Fruit fly (Drosophila melanogaster) whole organism, prepupa: ENCODE results near the gene slf.
A peak's percentile ranks its signal among the peaks of the same experiment; 100 is the strongest.

Source experiments
- Blimp-1 ChIP-seq: fragments of 200-800 bp; sonication (Bioruptor generic); optimal IDR thresholded peaks from 3 replicates; lab custom pipeline; 2017; ENCODE audit warnings: missing biosample characterization, missing genetic modification characterization, mild to moderate bottlenecking, moderate library complexity, missing genetic modification reagents
- CG10631 ChIP-seq: fragments of 200-800 bp; sonication (Bioruptor generic); optimal IDR thresholded peaks from 2 replicates; lab custom pipeline; 2016; ENCODE audit warnings: missing biosample characterization, missing genetic modification characterization
- CG10669 ChIP-seq: fragments of 200-800 bp; sonication (Bioruptor generic); optimal IDR thresholded peaks from 3 replicates; lab custom pipeline; 2018; ENCODE audit warnings: missing biosample characterization, mild to moderate bottlenecking, missing genetic modification characterization, moderate library complexity
- CG11294 ChIP-seq: fragments of 200-800 bp; sonication (Bioruptor generic); IDR thresholded peaks from 2 replicates; pipeline ENCODE4 v1.3.6; 2022; ENCODE audit warnings: missing biosample characterization, missing genetic modification characterization
- CG11762 ChIP-seq: fragments of 200-800 bp; sonication (Bioruptor generic); optimal IDR thresholded peaks from 3 replicates; lab custom pipeline; 2016; ENCODE audit warnings: missing biosample characterization, missing genetic modification characterization; ENCODE audit not compliant: insufficient read depth
- CG11902 ChIP-seq: fragments of 200-800 bp; sonication (Bioruptor generic); optimal IDR thresholded peaks from 3 replicates; lab custom pipeline; 2016; ENCODE audit warnings: missing biosample characterization, missing genetic modification characterization
- CG15336 ChIP-seq: fragments of 200-800 bp; sonication (Bioruptor generic); IDR thresholded peaks from 2 replicates; pipeline ENCODE4 v1.3.6; 2022; ENCODE audit warnings: missing biosample characterization, missing genetic modification characterization
- CG1621 ChIP-seq: fragments of 200-800 bp; sonication (Bioruptor generic); optimal IDR thresholded peaks from 3 replicates; lab custom pipeline; 2018; ENCODE audit warnings: missing biosample characterization, mild to moderate bottlenecking, missing genetic modification characterization
- CG16779 ChIP-seq: fragments of 200-800 bp; sonication (Bioruptor generic); optimal IDR thresholded peaks from 3 replicates; lab custom pipeline; 2017; ENCODE audit warnings: missing biosample characterization, mild to moderate bottlenecking, missing genetic modification characterization
- CG3032 ChIP-seq: fragments of 200-800 bp; optimal IDR thresholded peaks from 2 replicates; lab custom pipeline; 2019; ENCODE audit warnings: missing biosample characterization, mild to moderate bottlenecking, missing genetic modification characterization, moderate library complexity
- CG31627 ChIP-seq: fragments of 200-800 bp; sonication (Bioruptor generic); optimal IDR thresholded peaks from 3 replicates; lab custom pipeline; 2016; ENCODE audit warnings: missing biosample characterization, missing genetic modification characterization
- CG32006 ChIP-seq: fragments of 200-800 bp; sonication (Bioruptor generic); optimal IDR thresholded peaks from 3 replicates; lab custom pipeline; 2017; ENCODE audit warnings: missing biosample characterization, mild to moderate bottlenecking, missing genetic modification characterization
- CG34406 ChIP-seq: fragments of 200-800 bp; sonication (Bioruptor generic); optimal IDR thresholded peaks from 3 replicates; lab custom pipeline; 2016; ENCODE audit warnings: missing biosample characterization, missing genetic modification characterization
- CG3919 ChIP-seq: fragments of 200-800 bp; sonication (Bioruptor generic); optimal IDR thresholded peaks from 3 replicates; lab custom pipeline; 2016; ENCODE audit warnings: missing biosample characterization, missing genetic modification characterization
- CG6163 ChIP-seq: fragments of 200-800 bp; sonication (Bioruptor generic); IDR thresholded peaks from 3 replicates; pipeline ENCODE4 v1.3.6; 2022; ENCODE audit warnings: missing biosample characterization, missing genetic modification characterization
- CG6276 ChIP-seq: fragments of 200-800 bp; sonication (Bioruptor generic); optimal IDR thresholded peaks from 2 replicates; lab custom pipeline; 2017; ENCODE audit warnings: missing biosample characterization, mild to moderate bottlenecking, missing genetic modification characterization
- CG6792 ChIP-seq: fragments of 200-800 bp; sonication (Bioruptor generic); optimal IDR thresholded peaks from 3 replicates; lab custom pipeline; 2016; ENCODE audit warnings: missing biosample characterization, missing genetic modification characterization
- CG6808 ChIP-seq: fragments of 200-800 bp; sonication (Bioruptor generic); optimal IDR thresholded peaks from 3 replicates; lab custom pipeline; 2017; ENCODE audit warnings: missing biosample characterization, missing genetic modification characterization, mild to moderate bottlenecking, moderate library complexity, missing genetic modification reagents
- CG6854 ChIP-seq: fragments of 200-800 bp; sonication (Bioruptor generic); optimal IDR thresholded peaks from 2 replicates; lab custom pipeline; 2017; ENCODE audit warnings: missing biosample characterization, mild to moderate bottlenecking, missing genetic modification characterization
- CG8319 ChIP-seq: fragments of 200-800 bp; sonication (Bioruptor generic); optimal IDR thresholded peaks from 3 replicates; lab custom pipeline; 2016; ENCODE audit warnings: missing biosample characterization, missing genetic modification characterization
- CG9139 ChIP-seq: fragments of 200-800 bp; sonication (Bioruptor generic); optimal IDR thresholded peaks from 3 replicates; lab custom pipeline; 2017; ENCODE audit warnings: missing biosample characterization, mild to moderate bottlenecking, missing genetic modification characterization
- Eip75B ChIP-seq: fragments of 200-800 bp; sonication (Bioruptor generic); optimal IDR thresholded peaks from 3 replicates; lab custom pipeline; 2016; ENCODE audit warnings: missing biosample characterization, missing genetic modification characterization
- Eip78C ChIP-seq: fragments of 200-800 bp; sonication (Bioruptor generic); peaks from one replicate; lab custom pipeline; 2016; ENCODE audit warnings: missing biosample characterization, missing genetic modification characterization
- Eip93F ChIP-seq: fragments of 200-800 bp; sonication (Bioruptor generic); optimal IDR thresholded peaks from 2 replicates; lab custom pipeline; 2016; ENCODE audit warnings: missing biosample characterization, mild to moderate bottlenecking, missing genetic modification characterization
- Ets21C ChIP-seq: fragments of 200-800 bp; sonication (Bioruptor generic); optimal IDR thresholded peaks from 3 replicates; lab custom pipeline; 2016; ENCODE audit warnings: missing biosample characterization, missing genetic modification characterization
- Ets96B ChIP-seq: fragments of 200-800 bp; optimal IDR thresholded peaks from 2 replicates; lab custom pipeline; 2019; ENCODE audit warnings: missing biosample characterization, mild to moderate bottlenecking, missing genetic modification characterization, moderate library complexity
- Gug ChIP-seq: fragments of 200-800 bp; sonication (Bioruptor generic); IDR thresholded peaks from 2 replicates; pipeline ENCODE4 v1.3.6; 2022; ENCODE audit warnings: missing biosample characterization, missing genetic modification characterization
- Hr38 ChIP-seq: sonication (Bioruptor generic); optimal IDR thresholded peaks from 2 replicates; lab custom pipeline; 2016; ENCODE audit warnings: missing biosample characterization, missing genetic modification characterization
- Hr39 ChIP-seq: fragments of 200-800 bp; sonication (Bioruptor generic); optimal IDR thresholded peaks from 2 replicates; lab custom pipeline; 2016; ENCODE audit warnings: missing biosample characterization, missing genetic modification characterization
- Lpt ChIP-seq: fragments of 200-800 bp; sonication (Bioruptor generic); optimal IDR thresholded peaks from 3 replicates; lab custom pipeline; 2016; ENCODE audit warnings: missing biosample characterization, missing genetic modification characterization
- OdsH ChIP-seq: fragments of 200-800 bp; sonication (Bioruptor generic); optimal IDR thresholded peaks from 3 replicates; lab custom pipeline; 2016; ENCODE audit warnings: missing biosample characterization, missing genetic modification characterization
- Sox102F ChIP-seq: fragments of 200-800 bp; sonication (Bioruptor generic); optimal IDR thresholded peaks from 2 replicates; lab custom pipeline; 2016; ENCODE audit warnings: missing biosample characterization, mild to moderate bottlenecking, missing genetic modification characterization
- Sox14 ChIP-seq: fragments of 200-800 bp; sonication (Bioruptor generic); optimal IDR thresholded peaks from 3 replicates; lab custom pipeline; 2016; ENCODE audit warnings: missing biosample characterization, missing genetic modification characterization
- Sox15 ChIP-seq: fragments of 200-800 bp; sonication (Bioruptor generic); optimal IDR thresholded peaks from 3 replicates; lab custom pipeline; 2016; ENCODE audit warnings: missing biosample characterization, missing genetic modification characterization
- acj6 ChIP-seq: fragments of 200-800 bp; sonication (Bioruptor generic); optimal IDR thresholded peaks from 3 replicates; lab custom pipeline; 2016; ENCODE audit warnings: missing biosample characterization, missing genetic modification characterization
- cyc ChIP-seq: fragments of 200-800 bp; sonication (Bioruptor generic); optimal IDR thresholded peaks from 3 replicates; lab custom pipeline; 2016; ENCODE audit warnings: missing biosample characterization, missing genetic modification characterization
- dac ChIP-seq: fragments of 200-800 bp; sonication (Bioruptor generic); optimal IDR thresholded peaks from 2 replicates; lab custom pipeline; 2017; ENCODE audit warnings: missing biosample characterization, mild to moderate bottlenecking, missing genetic modification characterization
- dsx ChIP-seq: fragments of 200-800 bp; optimal IDR thresholded peaks from 3 replicates; lab custom pipeline; 2019; ENCODE audit warnings: missing biosample characterization, mild to moderate bottlenecking, missing genetic modification characterization, moderate library complexity; ENCODE audit not compliant: poor library complexity, severe bottlenecking
- eg ChIP-seq: fragments of 200-800 bp; sonication (Bioruptor generic); IDR thresholded peaks from 3 replicates; pipeline ENCODE4 v1.3.6; 2022; ENCODE audit warnings: missing biosample characterization, missing genetic modification characterization
- esn ChIP-seq: fragments of 200-800 bp; sonication (Bioruptor generic); optimal IDR thresholded peaks from 2 replicates; lab custom pipeline; 2016; ENCODE audit warnings: missing biosample characterization, mild to moderate bottlenecking, missing genetic modification characterization, moderate library complexity
- fd59A ChIP-seq: fragments of 200-800 bp; sonication (Bioruptor generic); optimal IDR thresholded peaks from 2 replicates; lab custom pipeline; 2017; ENCODE audit warnings: missing biosample characterization, mild to moderate bottlenecking, missing genetic modification characterization, missing genetic modification reagents
- fd85E ChIP-seq: fragments of 200-800 bp; sonication (Bioruptor generic); optimal IDR thresholded peaks from 3 replicates; lab custom pipeline; 2016; ENCODE audit warnings: missing biosample characterization, missing genetic modification characterization
- fkh ChIP-seq: fragments of 200-800 bp; sonication (Bioruptor generic); optimal IDR thresholded peaks from 3 replicates; lab custom pipeline; 2017; ENCODE audit warnings: missing biosample characterization, mild to moderate bottlenecking, missing genetic modification characterization, moderate library complexity
- lz ChIP-seq: fragments of 200-800 bp; sonication (Bioruptor generic); optimal IDR thresholded peaks from 3 replicates; lab custom pipeline; 2016; ENCODE audit warnings: missing biosample characterization, missing genetic modification characterization
- net ChIP-seq: fragments of 200-800 bp; sonication (Bioruptor generic); optimal IDR thresholded peaks from 3 replicates; lab custom pipeline; 2016; ENCODE audit warnings: missing biosample characterization, missing genetic modification characterization
- pdm3 ChIP-seq: fragments of 200-800 bp; sonication (Bioruptor generic); optimal IDR thresholded peaks from 3 replicates; lab custom pipeline; 2016; ENCODE audit warnings: missing biosample characterization, missing genetic modification characterization
- salr ChIP-seq, 2 experiments: fragments of 200-800 bp; sonication (Bioruptor generic); optimal IDR thresholded peaks; 3 replicates each; lab custom pipeline; 2016 to 2018; ENCODE audit warnings: missing biosample characterization in 2 of 2, missing genetic modification characterization in 2 of 2, mild to moderate bottlenecking in 1 of 2
- spab ChIP-seq: fragments of 200-800 bp; sonication (Bioruptor generic); optimal IDR thresholded peaks from 2 replicates; lab custom pipeline; 2017; ENCODE audit warnings: missing biosample characterization, mild to moderate bottlenecking, missing genetic modification characterization, missing genetic modification reagents
- svp ChIP-seq: fragments of 200-800 bp; sonication (Bioruptor generic); peaks from one replicate; lab custom pipeline; 2016; ENCODE audit warnings: missing biosample characterization, missing genetic modification characterization
- topi ChIP-seq: fragments of 200-800 bp; sonication (Bioruptor generic); optimal IDR thresholded peaks from 3 replicates; lab custom pipeline; 2016; ENCODE audit warnings: missing biosample characterization, missing genetic modification characterization

slf gene

dm6 chr2L:4798894-4799293, 2.8 kb downstream of the slf start:
- TF ChIP-seq Eip75B (GFP tag; lab: Kevin White, UChicago): no peak
- TF ChIP-seq topi (GFP tag; lab: Kevin White, UChicago): no peak
- no peak for TF ChIP-seq Sox15 (GFP tag; lab: Kevin White, UChicago)
- TF ChIP-seq CG8319: no peak
- TF ChIP-seq CG11902: no peak
- no peak for TF ChIP-seq CG11762 (GFP tag; lab: Kevin White, UChicago)
- TF ChIP-seq acj6 (GFP tag; lab: Kevin White, UChicago): no peak

DNA sequence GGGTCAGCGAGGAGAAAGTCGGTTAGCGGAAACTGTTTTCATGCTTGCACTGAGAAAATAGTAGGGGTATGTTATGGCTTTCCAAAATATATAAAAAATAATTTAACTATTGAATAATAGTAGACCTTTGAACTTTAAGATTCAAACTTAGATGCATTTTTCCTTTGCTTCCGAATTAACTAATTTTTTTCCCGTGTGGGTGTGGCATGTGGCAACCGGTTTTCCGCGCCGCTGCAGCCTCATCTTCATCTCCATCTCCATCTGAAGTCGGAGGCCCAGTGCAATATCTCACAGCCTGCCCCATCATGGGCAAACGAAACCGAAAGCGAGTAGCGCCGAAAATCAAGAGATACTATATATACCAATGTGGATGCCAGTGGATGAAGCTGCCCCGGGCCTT, 4.1 kb downstream of the slf start:
- TF ChIP-seq Gug (peak; percentile 77), topi (GFP tag; lab: Kevin White, UChicago) (peak; percentile 4), CG10669 (peak; percentile 26), Sox14 (GFP tag; lab: Kevin White, UChicago) (peak; percentile 32), cyc (no peak), CG1621 (tag; lab: Kevin White, UChicago) (no peak), CG16779 (no peak), CG34406 (no peak), fd85E (GFP tag; lab: Kevin White, UChicago) (peak; percentile 12), CG31627 (GFP tag; lab: Kevin White, UChicago) (no peak), salr (GFP tag; optimal IDR thresholded peaks at IDR 0.05; lab: Kevin White, UChicago) (no peak), eg (GFP tag; lab: Robert Waterston, UW) (peak; percentile 83), net (GFP tag; lab: Kevin White, UChicago) (no peak), acj6 (GFP tag; lab: Kevin White, UChicago) (peak; percentile 15), Hr39 (GFP tag; lab: Kevin White, UChicago) (peak; percentile 31), Lpt (GFP tag; lab: Kevin White, UChicago) (no peak), OdsH (peak; percentile 54), svp (GFP tag; lab: Kevin White, UChicago) (peak; percentile 43), Ets96B (tag; lab: Kevin White, UChicago) (no peak), Eip78C (GFP tag; lab: Kevin White, UChicago) (peak; percentile 76), esn (GFP tag; lab: Kevin White, UChicago) (peak; percentile 57), CG11902 (no peak), Ets21C (GFP tag; lab: Kevin White, UChicago) (no peak), Hr38 (GFP tag; lab: Kevin White, UChicago) (no peak), spab (GFP tag; lab: Kevin White, UChicago) (peak; percentile 19), CG9139 (no peak), CG32006 (GFP tag; lab: Kevin White, UChicago) (peak; percentile 71), CG10631 (peak; percentile 9), Eip93F (GFP tag; lab: Kevin White, UChicago) (no peak), CG6792 (GFP tag; lab: Kevin White, UChicago) (peak; percentile 39), CG11762 (GFP tag; lab: Kevin White, UChicago) (peak; percentile 70), CG6808 (GFP tag; lab: Kevin White, UChicago) (no peak), fkh (GFP tag; lab: Kevin White, UChicago) (no peak), CG6276 (peak; percentile 76), CG6163 (GFP tag; lab: Robert Waterston, UW) (peak; percentile 67), CG15336 (GFP tag; lab: Robert Waterston, UW) (peak; percentile 80), dsx (no peak), lz (GFP tag; lab: Kevin White, UChicago) (peak; percentile 56), CG3032 (tag; lab: Kevin White, UChicago) (peak; percentile 47), fd59A (GFP tag; lab: Kevin White, UChicago) (no peak), Sox15 (GFP tag; lab: Kevin White, UChicago) (no peak), CG6854 (GFP tag; lab: Kevin White, UChicago) (no peak), dac (GFP tag; lab: Kevin White, UChicago) (peak; percentile 26), CG11294 (no peak), pdm3 (GFP tag; lab: Kevin White, UChicago) (peak; percentile 56), CG3919 (GFP tag; lab: Kevin White, UChicago) (peak; percentile 30), Blimp-1 (peak; percentile 96), Sox102F (GFP tag; lab: Kevin White, UChicago) (peak; percentile 11)
